Fruit fly (Drosophila melanogaster) whole organism, adult: Measurements from ENCODE around the gene CG4872.

Source experiments
- CG11617 ChIP-seq: fragments of 200-800 bp; sonication (Bioruptor generic); optimal IDR thresholded peaks from 2 replicates; lab custom pipeline; 2017; ENCODE audit warnings: mild to moderate bottlenecking, missing biosample characterization, missing genetic modification reagents, missing genetic modification characterization
- CG14711 ChIP-seq: fragments of 200-800 bp; sonication (Bioruptor generic); optimal IDR thresholded peaks from 2 replicates; lab custom pipeline; 2018; ENCODE audit warnings: missing biosample characterization, mild to moderate bottlenecking, missing genetic modification characterization, moderate library complexity
- CG33017 ChIP-seq: fragments of 200-800 bp; sonication (Bioruptor generic); optimal IDR thresholded peaks from 2 replicates; lab custom pipeline; 2018; ENCODE audit warnings: missing biosample characterization, mild to moderate bottlenecking, missing genetic modification characterization, moderate library complexity
- CG7045 ChIP-seq: fragments of 200-800 bp; sonication (Bioruptor generic); optimal IDR thresholded peaks from 2 replicates; lab custom pipeline; 2017; ENCODE audit warnings: missing biosample characterization, mild to moderate bottlenecking, missing genetic modification characterization
- CG7101 ChIP-seq: fragments of 200-800 bp; sonication (Bioruptor generic); optimal IDR thresholded peaks from 2 replicates; lab custom pipeline; 2018; ENCODE audit warnings: missing biosample characterization, mild to moderate bottlenecking, missing genetic modification characterization, moderate library complexity
- Clk ChIP-seq: fragments of 200-800 bp; sonication (Bioruptor generic); optimal IDR thresholded peaks from 2 replicates; lab custom pipeline; 2017; ENCODE audit warnings: missing biosample characterization, missing genetic modification characterization
- Crg-1 ChIP-seq: fragments of 200-800 bp; sonication (Bioruptor generic); optimal IDR thresholded peaks from 2 replicates; lab custom pipeline; 2016; ENCODE audit warnings: missing biosample characterization, missing genetic modification characterization
- bab1 ChIP-seq: fragments of 200-800 bp; sonication (Bioruptor generic); optimal IDR thresholded peaks from 3 replicates; lab custom pipeline; 2019; ENCODE audit warnings: missing biosample characterization, mild to moderate bottlenecking, missing genetic modification characterization, moderate library complexity
- cic ChIP-seq: fragments of 200-800 bp; sonication (Bioruptor generic); optimal IDR thresholded peaks from 2 replicates; lab custom pipeline; 2017; ENCODE audit warnings: missing biosample characterization, mild to moderate bottlenecking, missing genetic modification characterization, moderate library complexity
- kay ChIP-seq: fragments of 200-800 bp; sonication (Bioruptor generic); peaks from one replicate; lab custom pipeline; 2016; ENCODE audit warnings: missing biosample characterization, missing genetic modification characterization, borderline replicate concordance
- ovo ChIP-seq: fragments of 200-800 bp; sonication (Bioruptor generic); optimal IDR thresholded peaks from 2 replicates; lab custom pipeline; 2016; ENCODE audit warnings: missing biosample characterization, missing genetic modification characterization
- pad ChIP-seq: fragments of 200-800 bp; sonication (Bioruptor generic); optimal IDR thresholded peaks from 3 replicates; lab custom pipeline; 2017; ENCODE audit warnings: missing biosample characterization, missing genetic modification characterization, mild to moderate bottlenecking, moderate library complexity, missing genetic modification reagents
- tj ChIP-seq: fragments of 200-800 bp; sonication (Bioruptor generic); optimal IDR thresholded peaks from 3 replicates; lab custom pipeline; 2017; ENCODE audit warnings: missing biosample characterization, mild to moderate bottlenecking, missing genetic modification characterization, moderate library complexity
- toe ChIP-seq: fragments of 200-800 bp; sonication (Bioruptor generic); optimal IDR thresholded peaks from 2 replicates; lab custom pipeline; 2016; ENCODE audit warnings: missing biosample characterization, missing genetic modification characterization

DNA sequence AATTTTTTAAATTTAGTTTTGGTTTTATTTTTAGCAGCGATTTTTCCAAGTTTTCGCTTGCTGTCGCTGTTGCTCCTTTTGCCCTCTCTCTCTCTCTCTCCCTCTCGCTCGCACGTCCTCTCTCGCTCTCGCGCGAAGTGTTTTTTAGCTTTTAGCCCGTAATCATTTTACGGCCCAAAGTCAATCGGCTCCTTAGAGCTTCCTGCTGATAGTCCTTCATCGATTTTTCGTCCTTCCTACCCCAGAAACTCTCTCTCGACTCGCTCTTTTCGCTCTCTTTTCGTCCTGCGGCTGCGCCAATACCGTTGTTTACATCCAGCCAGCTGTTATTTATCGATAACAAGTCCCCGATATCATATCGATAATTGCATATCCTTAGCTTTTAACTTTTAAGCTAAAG, 36.9 kb upstream of the CG4872 start, which contains the start of gene RSG7:
- TF ChIP-seq cic (GFP tag; lab: Kevin White, UChicago) = no peak
- no peak for TF ChIP-seq CG7045
- TF ChIP-seq bab1 = no peak
- no peak for TF ChIP-seq toe
- TF ChIP-seq CG7101 = no peak
- no peak for TF ChIP-seq CG11617 (GFP tag; lab: Kevin White, UChicago)
- no peak for TF ChIP-seq CG14711 (tag; lab: Kevin White, UChicago)
- TF ChIP-seq kay (GFP tag; lab: Kevin White, UChicago) = no peak
- TF ChIP-seq tj = no peak
- no peak for TF ChIP-seq Crg-1 (GFP tag; lab: Kevin White, UChicago)
- TF ChIP-seq CG33017 = no peak
- TF ChIP-seq pad (GFP tag; lab: Kevin White, UChicago) = no peak
- no peak for TF ChIP-seq ovo
- TF ChIP-seq Clk (GFP tag; lab: Kevin White, UChicago) = no peak
